Fruit fly (Drosophila melanogaster) whole organism, adult: ENCODE results near the gene wb.

Source experiments
- CG33017 ChIP-seq: fragments of 200-800 bp; sonication (Bioruptor generic); optimal IDR thresholded peaks from 2 replicates; lab custom pipeline; 2018; ENCODE audit warnings: missing biosample characterization, mild to moderate bottlenecking, missing genetic modification characterization, moderate library complexity
- CG7045 ChIP-seq: fragments of 200-800 bp; sonication (Bioruptor generic); optimal IDR thresholded peaks from 2 replicates; lab custom pipeline; 2017; ENCODE audit warnings: missing biosample characterization, mild to moderate bottlenecking, missing genetic modification characterization
- Clk ChIP-seq: fragments of 200-800 bp; sonication (Bioruptor generic); optimal IDR thresholded peaks from 2 replicates; lab custom pipeline; 2017; ENCODE audit warnings: missing biosample characterization, missing genetic modification characterization
- Mnt ChIP-seq: fragments of 200-800 bp; sonication (Bioruptor generic); optimal IDR thresholded peaks from 2 replicates; lab custom pipeline; 2016; ENCODE audit warnings: missing biosample characterization, mild to moderate bottlenecking, missing genetic modification characterization
- bab1 ChIP-seq: fragments of 200-800 bp; sonication (Bioruptor generic); optimal IDR thresholded peaks from 3 replicates; lab custom pipeline; 2019; ENCODE audit warnings: missing biosample characterization, mild to moderate bottlenecking, missing genetic modification characterization, moderate library complexity

- TF ChIP-seq bab1 (GFP tag; lab: Kevin White, UChicago) (no peak), CG33017 (tag; lab: Kevin White, UChicago) (no peak), CG7045 (GFP tag; lab: Kevin White, UChicago) (no peak), Mnt (GFP tag; lab: Kevin White, UChicago) (no peak), Clk (GFP tag; lab: Kevin White, UChicago) (no peak)
Measured at dm6 chr2L:14316704-14317103, 53.9 kb downstream of the wb start.
